Worm (Caenorhabditis elegans): ENCODE measurements around the gene srh-3.

srh-3 gene

DNA sequence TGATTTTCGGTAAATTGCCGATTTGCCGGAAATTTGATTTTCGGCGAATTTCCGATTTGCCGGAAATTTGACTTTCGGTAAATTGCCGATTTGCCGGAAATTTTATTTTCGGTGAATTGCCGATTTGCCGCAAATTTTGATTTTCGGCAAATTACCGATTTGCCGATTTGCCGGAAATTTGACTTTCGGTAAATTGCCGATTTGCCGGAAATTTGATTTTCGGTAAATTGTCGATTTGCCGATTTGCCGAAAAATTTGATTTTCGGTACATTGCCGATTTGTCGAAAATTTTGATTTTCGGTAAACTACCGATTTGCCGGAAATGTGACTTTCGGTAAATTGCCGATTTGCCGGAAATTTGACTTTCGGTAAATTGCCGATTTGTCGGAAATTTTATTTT, 31.4 kb downstream of the srh-3 start:
- peak; percentile 20; the same call in 1 of the 2 replicates for TF ChIP-seq ceh-88 (GFP tag; IDR thresholded peaks at IDR 0.05)
- TF ChIP-seq mab-9 (GFP tag; IDR thresholded peaks at IDR 0.05): peak; percentile 58; the same call in 1 of the 2 replicates
- 0 out of 2 replicates have a peak, but pooled peaks have one; percentile 17 for TF ChIP-seq ets-5 (GFP tag; IDR thresholded peaks at IDR 0.05)
- TF ChIP-seq grh-1 (GFP tag; IDR thresholded peaks at IDR 0.05): 0 out of 2 replicates have a peak, but pooled peaks have one; percentile 18
- TF ChIP-seq unc-98 (GFP tag; IDR thresholded peaks at IDR 0.05): peak; percentile 44; the same call in 1 of the 2 replicates

DNA sequence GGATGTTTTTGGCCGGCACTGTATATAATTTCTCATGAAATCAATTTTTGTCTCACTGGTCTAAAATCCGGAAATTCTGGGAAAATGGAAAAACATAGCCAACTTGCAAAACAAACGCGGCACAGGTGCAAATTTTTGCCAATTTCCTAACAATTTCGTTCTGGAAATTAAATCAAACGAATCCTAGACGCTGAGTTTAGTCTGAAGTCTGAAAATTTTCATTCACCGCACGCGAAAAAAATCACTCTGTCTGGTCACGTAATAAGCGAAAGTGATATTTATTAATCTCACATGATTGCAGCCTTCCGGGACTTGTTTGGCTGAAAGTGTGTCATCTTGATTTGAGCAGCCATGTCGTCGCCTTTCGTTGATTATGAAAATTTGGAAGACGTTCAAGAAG, 34.5 kb downstream of the srh-3 start, which contains the start of gene srw-103:
Gene srw-103 (plus strand): TSS at position 301 of the 400 bp plus-strand sequence.
- TF ChIP-seq ama-1 (optimal IDR thresholded peaks at IDR 0.05): no peak
- peak; percentile 7 for TF ChIP-seq fkh-8 (tag; optimal IDR thresholded peaks at IDR 0.05)

DNA sequence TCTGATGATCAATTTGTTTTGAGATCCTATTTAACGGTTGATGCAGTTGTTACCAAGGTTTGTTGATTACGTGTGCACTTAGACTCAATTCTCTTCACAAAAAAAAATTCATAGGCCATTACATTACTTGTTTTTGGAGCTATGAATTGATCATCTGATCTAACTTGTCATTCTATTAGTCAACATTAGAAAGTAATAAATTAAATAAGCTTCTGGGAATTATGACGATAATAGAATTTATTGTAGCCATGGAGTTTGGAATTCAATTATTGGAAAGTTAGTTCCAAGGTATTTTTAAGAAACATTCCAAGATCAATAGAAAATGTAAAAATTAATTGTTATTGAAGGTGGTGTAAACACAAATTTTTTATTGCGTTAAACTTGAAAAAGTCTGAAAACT, 35.9 kb downstream of the srh-3 start:
- TF ChIP-seq mep-1 (tag; optimal IDR thresholded peaks at IDR 0.05) (no peak), ama-1 (optimal IDR thresholded peaks at IDR 0.05) (no peak), pqm-1 (tag; optimal IDR thresholded peaks at IDR 0.05) (no peak), zip-4 (GFP tag; optimal IDR thresholded peaks at IDR 0.05) (no peak), nhr-11 (tag; optimal IDR thresholded peaks at IDR 0.05) (peak; percentile 13), ceh-8 (GFP tag; optimal IDR thresholded peaks at IDR 0.05) (peak; percentile 68), nhr-71 (tag; optimal IDR thresholded peaks at IDR 0.05) (peak; percentile 52), fkh-10 (GFP tag; optimal IDR thresholded peaks at IDR 0.05) (no peak), fkh-8 (tag; optimal IDR thresholded peaks at IDR 0.05) (peak; percentile 60)

DNA sequence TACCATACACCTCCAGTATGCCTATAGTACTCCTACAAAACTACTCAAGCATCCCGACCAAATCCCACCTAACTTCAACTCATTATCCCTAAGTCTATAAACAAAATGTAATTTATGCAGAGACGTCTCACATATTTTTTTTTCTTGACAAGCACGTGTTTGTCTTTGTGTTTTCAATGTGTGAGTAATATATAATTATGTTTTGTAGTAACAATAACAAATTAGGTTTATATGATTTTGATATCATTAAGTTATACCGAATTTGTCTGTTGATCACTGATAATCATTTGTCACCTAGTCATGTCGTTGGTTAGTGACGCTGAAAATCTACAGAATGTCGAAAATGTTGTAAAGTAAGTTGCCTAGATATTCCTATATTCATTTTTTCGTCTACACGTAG, 37.5 kb downstream of the srh-3 start, which contains the start of gene srw-102:
Gene srw-102 (plus strand): TSS at position 301 of the 400 bp plus-strand sequence.
- no peak for TF ChIP-seq mef-2 (tag; optimal IDR thresholded peaks at IDR 0.05)
- TF ChIP-seq ceh-8 (GFP tag; optimal IDR thresholded peaks at IDR 0.05): peak; percentile 81
- TF ChIP-seq nhr-47 (tag; optimal IDR thresholded peaks at IDR 0.05): peak; percentile 21
- no peak for TF ChIP-seq snpc-4 (tag; optimal IDR thresholded peaks at IDR 0.05)

DNA sequence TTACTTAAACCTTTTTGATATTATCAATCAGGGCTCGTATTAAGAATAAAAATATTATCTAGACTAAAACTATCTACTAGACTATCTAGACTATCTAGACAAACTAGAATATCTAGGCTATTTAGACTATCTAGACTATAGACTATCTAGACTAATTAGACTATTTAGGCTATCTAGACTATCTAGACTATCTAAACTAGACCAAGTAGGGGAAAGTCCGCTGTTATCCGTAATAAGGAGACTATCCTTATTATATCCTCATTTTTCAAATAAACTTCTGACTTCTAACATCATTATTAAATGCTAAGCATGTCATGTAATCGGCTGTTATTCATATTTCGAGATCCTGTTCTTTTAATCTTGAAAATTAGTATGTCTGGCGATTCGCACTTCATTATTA, 39.6 kb downstream of the srh-3 start, which contains the start of gene srw-101:
Gene srw-101 (plus strand): TSS at position 301 of the 400 bp plus-strand sequence.
- TF ChIP-seq grh-1 (GFP tag; IDR thresholded peaks at IDR 0.05): no peak
- TF ChIP-seq unc-130 (tag; optimal IDR thresholded peaks at IDR 0.05): no peak
- TF ChIP-seq rnt-1 (tag; optimal IDR thresholded peaks at IDR 0.05): no peak
- no peak for TF ChIP-seq skn-1 (tag; optimal IDR thresholded peaks at IDR 0.05)
- no peak for TF ChIP-seq elt-2 (tag; optimal IDR thresholded peaks at IDR 0.05)
- no peak for TF ChIP-seq pag-3 (tag; optimal IDR thresholded peaks at IDR 0.05; ENCODE audit: borderline replicate concordance, insufficient read depth)
- no peak for TF ChIP-seq swsn-7 (tag; optimal IDR thresholded peaks at IDR 0.05)
- TF ChIP-seq ztf-11 (tag; optimal IDR thresholded peaks at IDR 0.05): no peak
- no peak for TF ChIP-seq C04F5.9 (tag; optimal IDR thresholded peaks at IDR 0.05)
- no peak for TF ChIP-seq vab-15 (tag; optimal IDR thresholded peaks at IDR 0.05)
- TF ChIP-seq mdl-1 (tag; optimal IDR thresholded peaks at IDR 0.05): no peak
- TF ChIP-seq unc-98 (GFP tag; IDR thresholded peaks at IDR 0.05): no peak
- TF ChIP-seq nhr-11 (tag; optimal IDR thresholded peaks at IDR 0.05): no peak
- TF ChIP-seq lsy-2 (tag; optimal IDR thresholded peaks at IDR 0.05): no peak
- no peak for TF ChIP-seq efl-3 (GFP tag; optimal IDR thresholded peaks at IDR 0.05)
- TF ChIP-seq fkh-4 (tag; optimal IDR thresholded peaks at IDR 0.05; ENCODE audit: borderline replicate concordance): no peak

DNA sequence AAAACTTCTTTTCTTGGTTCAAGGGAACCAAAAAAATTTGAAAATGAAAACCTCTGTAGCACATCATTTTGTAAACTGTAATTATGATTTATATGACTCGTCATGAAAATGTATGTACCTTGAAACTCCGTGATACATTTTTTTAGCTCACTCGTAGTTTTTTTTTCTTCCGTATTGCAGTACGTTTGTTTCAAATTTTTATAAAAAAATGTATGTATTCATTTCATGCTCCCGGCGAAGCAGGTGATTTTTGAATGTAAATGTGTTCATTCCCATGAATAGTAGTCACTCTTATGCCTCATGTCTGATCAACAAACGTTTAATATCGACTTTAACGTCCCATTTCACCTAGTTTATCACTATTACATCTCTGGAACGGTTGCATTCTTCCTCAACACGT, 43.0 kb downstream of the srh-3 start, which contains the start of gene sri-27:
Gene sri-27 (plus strand): TSS at position 301 of the 400 bp plus-strand sequence.
- no peak for TF ChIP-seq nhr-47 (tag; optimal IDR thresholded peaks at IDR 0.05)
- no peak for TF ChIP-seq blmp-1 (tag; optimal IDR thresholded peaks at IDR 0.05)
- TF ChIP-seq nhr-237 (tag; optimal IDR thresholded peaks at IDR 0.05): no peak
- no peak for TF ChIP-seq nhr-84 (tag; optimal IDR thresholded peaks at IDR 0.05)
- TF ChIP-seq lir-3 (tag; optimal IDR thresholded peaks at IDR 0.05; ENCODE audit: poor library complexity): no peak
- TF ChIP-seq unc-98 (GFP tag; IDR thresholded peaks at IDR 0.05): no peak
- no peak for TF ChIP-seq ztf-4 (tag; optimal IDR thresholded peaks at IDR 0.05)
- TF ChIP-seq unc-62 (GFP tag; optimal IDR thresholded peaks at IDR 0.05): no peak
- TF ChIP-seq sox-4 (tag; optimal IDR thresholded peaks at IDR 0.05): no peak
- TF ChIP-seq C04F5.9 (tag; optimal IDR thresholded peaks at IDR 0.05): no peak
- TF ChIP-seq tbx-2 (tag; optimal IDR thresholded peaks at IDR 0.05): no peak
- TF ChIP-seq C34B4.2 (tag; optimal IDR thresholded peaks at IDR 0.05): no peak
- no peak for TF ChIP-seq fkh-4 (tag; optimal IDR thresholded peaks at IDR 0.05; ENCODE audit: borderline replicate concordance)
- no peak for TF ChIP-seq fkh-10 (GFP tag; optimal IDR thresholded peaks at IDR 0.05)
- TF ChIP-seq C16A3.4 (tag; optimal IDR thresholded peaks at IDR 0.05): no peak
- no peak for TF ChIP-seq efl-1 (optimal IDR thresholded peaks at IDR 0.05)
- no peak for TF ChIP-seq efl-1 (GFP tag; optimal IDR thresholded peaks at IDR 0.05 in 1 of 2)

Data from whole organism, L1 larva.